ENCODE assay signal across 1 fruit fly cellular context in genomic region chrX:7935798-7936572, dm6.
TF ChIP-seq lines count a peak whose summit lies in the region.

Ubr3 (plus strand) TSS chrX:7935896.

TF ChIP-seq in whole organism, embryonic, 481 proteins besides CTCF, POLR2A, EP300 and RAD21 (continued from another document and continues in another):
- TF ChIP-seq pan (optimal IDR thresholded peaks at IDR 0.05; lab: Kevin White, UChicago) (no peak), pan (GFP tag; optimal IDR thresholded peaks at IDR 0.05 in 1 of 2, IDR thresholded peaks at IDR 0.05 in 1 of 2) (no peak), CG10654 (GFP tag; optimal IDR thresholded peaks at IDR 0.05; lab: Kevin White, UChicago) (no peak), CG2120 (GFP tag; optimal IDR thresholded peaks at IDR 0.05; lab: Kevin White, UChicago) (peak; percentile 20), ranshi (GFP tag; IDR thresholded peaks at IDR 0.05; lab: Robert Waterston, UW) (no peak), Dll (GFP tag; IDR thresholded peaks at IDR 0.05; lab: Robert Waterston, UW; ENCODE audit: partially characterized antibody) (peak; percentile 72; the same call in 3 of the 4 replicates), org-1 (GFP tag; optimal IDR thresholded peaks at IDR 0.05; lab: Kevin White, UChicago) (no peak), so (GFP tag; IDR thresholded peaks at IDR 0.05; lab: Robert Waterston, UW) (no peak), Nf-YB (GFP tag; optimal IDR thresholded peaks at IDR 0.05; lab: Kevin White, UChicago) (peak; percentile 30), CkIIα-i1 (GFP tag; IDR thresholded peaks at IDR 0.05; lab: Robert Waterston, UW) (no peak), Max (GFP tag; optimal IDR thresholded peaks at IDR 0.05; lab: Kevin White, UChicago) (no peak), danr (GFP tag; IDR thresholded peaks at IDR 0.05; lab: Robert Waterston, UW) (no peak), E2f2 (GFP tag; IDR thresholded peaks at IDR 0.05; lab: Robert Waterston, UW) (peak; percentile 17; the same call in 1 of the 2 replicates), ERR (GFP tag; optimal IDR thresholded peaks at IDR 0.05; lab: Kevin White, UChicago) (no peak), br (optimal IDR thresholded peaks at IDR 0.05; lab: Kevin White, UChicago) (no peak), CG1233 (GFP tag; optimal IDR thresholded peaks at IDR 0.05; lab: Kevin White, UChicago) (no peak), tin (GFP tag; optimal IDR thresholded peaks at IDR 0.05; lab: Kevin White, UChicago) (no peak), CG11093 (GFP tag; IDR thresholded peaks at IDR 0.05; lab: Robert Waterston, UW) (no peak), da (GFP tag; optimal IDR thresholded peaks at IDR 0.05; lab: Kevin White, UChicago) (no peak), CG17359 (tag; optimal IDR thresholded peaks at IDR 0.05; lab: Kevin White, UChicago) (no peak), ash1 (GFP tag; optimal IDR thresholded peaks at IDR 0.05; lab: Kevin White, UChicago) (no peak), CG6813 (GFP tag; optimal IDR thresholded peaks at IDR 0.05; lab: Kevin White, UChicago) (no peak), Ptx1 (GFP tag; IDR thresholded peaks at IDR 0.05; lab: Robert Waterston, UW) (no peak), cato (GFP tag; optimal IDR thresholded peaks at IDR 0.05; lab: Kevin White, UChicago; ENCODE audit: borderline replicate concordance) (no peak), Opbp (GFP tag; IDR thresholded peaks at IDR 0.05; lab: Robert Waterston, UW; ENCODE audit: partially characterized antibody) (peak; percentile 69; the same call in 2 of the 3 replicates), CG3847 (GFP tag; IDR thresholded peaks at IDR 0.05; lab: Robert Waterston, UW) (peak; percentile 32), zen2 (GFP tag; IDR thresholded peaks at IDR 0.05; lab: Robert Waterston, UW; ENCODE audit: partially characterized antibody) (no peak), sim (GFP tag; IDR thresholded peaks at IDR 0.05; lab: Robert Waterston, UW) (no peak), MBD-R2 (GFP tag; IDR thresholded peaks at IDR 0.05; lab: Robert Waterston, UW) (peak; percentile 48; the same call in 1 of the 2 replicates), lbe (GFP tag; optimal IDR thresholded peaks at IDR 0.05; lab: Kevin White, UChicago) (no peak), en (GFP tag; optimal IDR thresholded peaks at IDR 0.05; lab: Kevin White, UChicago) (no peak), CG6683 (GFP tag; optimal IDR thresholded peaks at IDR 0.05; lab: Kevin White, UChicago) (peak; percentile 29), CoRest (tag; optimal IDR thresholded peaks at IDR 0.05; lab: Kevin White, UChicago) (no peak), CG14667 (GFP tag; IDR thresholded peaks at IDR 0.05; lab: Robert Waterston, UW) (no peak), nom (GFP tag; optimal IDR thresholded peaks at IDR 0.05; lab: Kevin White, UChicago) (peak; percentile 32), z (GFP tag; IDR thresholded peaks at IDR 0.05; lab: Robert Waterston, UW) (no peak), twi (tag; optimal IDR thresholded peaks at IDR 0.05; lab: Kevin White, UChicago) (no peak), Usf (GFP tag; optimal IDR thresholded peaks at IDR 0.05; lab: Kevin White, UChicago) (no peak), kni (GFP tag; optimal IDR thresholded peaks at IDR 0.05; lab: Kevin White, UChicago) (no peak), cg (GFP tag; optimal IDR thresholded peaks at IDR 0.05; lab: Kevin White, UChicago) (peak; percentile 95), sens-2 (GFP tag; IDR thresholded peaks at IDR 0.05; lab: Robert Waterston, UW) (no peak), Ravus (GFP tag; IDR thresholded peaks at IDR 0.05; lab: Robert Waterston, UW) (no peak), CG17912 (GFP tag; optimal IDR thresholded peaks at IDR 0.05; lab: Kevin White, UChicago) (no peak), Atf6 (GFP tag; IDR thresholded peaks at IDR 0.05; lab: Robert Waterston, UW) (no peak), wor (GFP tag; IDR thresholded peaks at IDR 0.05; lab: Robert Waterston, UW) (no peak), CG10209 (GFP tag; optimal IDR thresholded peaks at IDR 0.05; lab: Kevin White, UChicago) (no peak), slp2 (GFP tag; optimal IDR thresholded peaks at IDR 0.05; lab: Kevin White, UChicago) (peak; percentile 3), h (optimal IDR thresholded peaks at IDR 0.05; lab: Kevin White, UChicago) (no peak), CG7839 (tag; optimal IDR thresholded peaks at IDR 0.05; lab: Kevin White, UChicago) (peak; percentile 5), NC2α (GFP tag; optimal IDR thresholded peaks at IDR 0.05; lab: Kevin White, UChicago) (no peak), her (GFP tag; optimal IDR thresholded peaks at IDR 0.05; lab: Kevin White, UChicago) (no peak), CG6175 (GFP tag; IDR thresholded peaks at IDR 0.05; lab: Robert Waterston, UW) (peak; percentile 90), CG8290 (GFP tag; optimal IDR thresholded peaks at IDR 0.05; lab: Kevin White, UChicago) (no peak), CG8290 (tag; optimal IDR thresholded peaks at IDR 0.05; lab: Kevin White, UChicago) (peak in 1 of 2 experiments; percentile 59), ab (GFP tag; optimal IDR thresholded peaks at IDR 0.05; lab: Kevin White, UChicago) (no peak), PHDP (tag; optimal IDR thresholded peaks at IDR 0.05; lab: Kevin White, UChicago) (no peak), crol (GFP tag; IDR thresholded peaks at IDR 0.05; lab: Robert Waterston, UW) (no peak), CG8924 (tag; optimal IDR thresholded peaks at IDR 0.05; lab: Kevin White, UChicago) (peak; percentile 19), ara (GFP tag; IDR thresholded peaks at IDR 0.05; lab: Robert Waterston, UW) (no peak), CG4360 (GFP tag; IDR thresholded peaks at IDR 0.05; lab: Robert Waterston, UW) (no peak), CG17385 (GFP tag; optimal IDR thresholded peaks at IDR 0.05; lab: Kevin White, UChicago) (no peak), Ssrp (tag; optimal IDR thresholded peaks at IDR 0.05; lab: Kevin White, UChicago) (no peak), Bgb (GFP tag; IDR thresholded peaks at IDR 0.05; lab: Robert Waterston, UW; ENCODE audit: partially characterized antibody) (peak; percentile 86), CG4854 (GFP tag; optimal IDR thresholded peaks at IDR 0.05; lab: Kevin White, UChicago) (no peak), vnd (GFP tag; IDR thresholded peaks at IDR 0.05; lab: Robert Waterston, UW; ENCODE audit: partially characterized antibody) (peak; percentile 73), CG4707 (GFP tag; optimal IDR thresholded peaks at IDR 0.05; lab: Kevin White, UChicago) (no peak), Xrp1 (GFP tag; IDR thresholded peaks at IDR 0.05; lab: Robert Waterston, UW) (no peak), pzg (GFP tag; optimal IDR thresholded peaks at IDR 0.05; lab: Kevin White, UChicago) (peak; percentile 87), CG34224 (GFP tag; IDR thresholded peaks at IDR 0.05; lab: Robert Waterston, UW; ENCODE audit: partially characterized antibody) (peak; percentile 66; the same call in 2 of the 3 replicates), CG4328 (GFP tag; optimal IDR thresholded peaks at IDR 0.05; lab: Kevin White, UChicago) (no peak), CrebB (tag; optimal IDR thresholded peaks at IDR 0.05; lab: Kevin White, UChicago) (no peak), Dref (GFP tag; IDR thresholded peaks at IDR 0.05; lab: Robert Waterston, UW) (peak; percentile 87), CG18764 (GFP tag; optimal IDR thresholded peaks at IDR 0.05; lab: Kevin White, UChicago) (no peak), C15 (GFP tag; IDR thresholded peaks at IDR 0.05; lab: Robert Waterston, UW) (no peak), Ets97D (GFP tag; optimal IDR thresholded peaks at IDR 0.05; lab: Kevin White, UChicago) (peak; percentile 92), CG14441 (GFP tag; IDR thresholded peaks at IDR 0.05; lab: Robert Waterston, UW) (no peak), CG12299 (tag; optimal IDR thresholded peaks at IDR 0.05; lab: Kevin White, UChicago) (peak; percentile 23), trem (tag; optimal IDR thresholded peaks at IDR 0.05; lab: Kevin White, UChicago) (peak; percentile 56), HmgD (GFP tag; optimal IDR thresholded peaks at IDR 0.05; lab: Kevin White, UChicago) (peak; percentile 51), CG11560 (tag; IDR thresholded peaks at IDR 0.05; lab: Robert Waterston, UW) (no peak), NFAT (GFP tag; IDR thresholded peaks at IDR 0.05; lab: Robert Waterston, UW) (0 out of 2 replicates have a peak, but pooled peaks have one; percentile 21), CG15011 (GFP tag; optimal IDR thresholded peaks at IDR 0.05; lab: Kevin White, UChicago) (no peak), CG5245 (GFP tag; optimal IDR thresholded peaks at IDR 0.05; lab: Kevin White, UChicago) (no peak), CG1603 (tag; optimal IDR thresholded peaks at IDR 0.05; lab: Kevin White, UChicago) (peak; percentile 71), CG11456 (GFP tag; IDR thresholded peaks at IDR 0.05; lab: Robert Waterston, UW) (no peak), CG4404 (GFP tag; IDR thresholded peaks at IDR 0.05; lab: Robert Waterston, UW) (no peak), Lhr (GFP tag; optimal IDR thresholded peaks at IDR 0.05; lab: Kevin White, UChicago) (no peak), mam (GFP tag; optimal IDR thresholded peaks at IDR 0.05; lab: Kevin White, UChicago) (peak; percentile 4), pita (GFP tag; optimal IDR thresholded peaks at IDR 0.05; lab: Kevin White, UChicago) (no peak), Hr3 (GFP tag; optimal IDR thresholded peaks at IDR 0.05; lab: Kevin White, UChicago) (no peak), sens (GFP tag; lab: Kevin White, UChicago) (peak; percentile 60), Lpt (GFP tag; optimal IDR thresholded peaks at IDR 0.05; lab: Kevin White, UChicago) (no peak), Abd-B (GFP tag; optimal IDR thresholded peaks at IDR 0.05; lab: Kevin White, UChicago) (peak; percentile 25), fru (optimal IDR thresholded peaks at IDR 0.05; lab: Kevin White, UChicago) (no peak), hb (GFP tag; IDR thresholded peaks at IDR 0.05; lab: Robert Waterston, UW; ENCODE audit: partially characterized antibody) (peak; percentile 76), Sry-δ (GFP tag; optimal IDR thresholded peaks at IDR 0.05; lab: Kevin White, UChicago) (peak; percentile 82), sr (GFP tag; IDR thresholded peaks at IDR 0.05; lab: Robert Waterston, UW) (no peak), dm (GFP tag; optimal IDR thresholded peaks at IDR 0.05; lab: Kevin White, UChicago) (peak; percentile 77), sob (GFP tag; IDR thresholded peaks at IDR 0.05; lab: Robert Waterston, UW) (no peak), dati (GFP tag; IDR thresholded peaks at IDR 0.05; lab: Robert Waterston, UW) (no peak), Sox100B (GFP tag; optimal IDR thresholded peaks at IDR 0.05; lab: Kevin White, UChicago) (no peak), shn (GFP tag; optimal IDR thresholded peaks at IDR 0.05; lab: Kevin White, UChicago) (peak; percentile 7), Hmx (GFP tag; optimal IDR thresholded peaks at IDR 0.05; lab: Kevin White, UChicago) (no peak), CG7271 (tag; optimal IDR thresholded peaks at IDR 0.05; lab: Kevin White, UChicago) (no peak), oc (tag; optimal IDR thresholded peaks at IDR 0.05; lab: Kevin White, UChicago) (no peak), corto (GFP tag; optimal IDR thresholded peaks at IDR 0.05; lab: Kevin White, UChicago) (no peak), BEAF-32 (GFP tag; optimal IDR thresholded peaks at IDR 0.05; lab: Kevin White, UChicago) (peak; percentile 87), ind (GFP tag; optimal IDR thresholded peaks at IDR 0.05; lab: Kevin White, UChicago) (no peak), CG2712 (tag; optimal IDR thresholded peaks at IDR 0.05; lab: Kevin White, UChicago) (peak; percentile 10), CG3838 (GFP tag; optimal IDR thresholded peaks at IDR 0.05; lab: Kevin White, UChicago) (no peak), Deaf1 (tag; optimal IDR thresholded peaks at IDR 0.05; lab: Kevin White, UChicago) (peak; percentile 69), Nf-YA (GFP tag; IDR thresholded peaks at IDR 0.05; lab: Robert Waterston, UW) (no peak), CG17829 (tag; optimal IDR thresholded peaks at IDR 0.05; lab: Kevin White, UChicago) (peak; percentile 28), dan (GFP tag; IDR thresholded peaks at IDR 0.05; lab: Robert Waterston, UW) (no peak), esg (GFP tag; conservative IDR thresholded peaks at IDR 0.05; lab: Robert Waterston, UW) (no peak), jumu (GFP tag; optimal IDR thresholded peaks at IDR 0.05; lab: Kevin White, UChicago) (no peak), tap (tag; optimal IDR thresholded peaks at IDR 0.05; lab: Kevin White, UChicago) (no peak), disco-r (GFP tag; optimal IDR thresholded peaks at IDR 0.05; lab: Kevin White, UChicago) (no peak), MESR4 (GFP tag; optimal IDR thresholded peaks at IDR 0.05; lab: Kevin White, UChicago) (peak; percentile 72), seq (GFP tag; IDR thresholded peaks at IDR 0.05; lab: Robert Waterston, UW) (no peak), Aef1 (GFP tag; IDR thresholded peaks at IDR 0.05; lab: Robert Waterston, UW) (no peak), fd3F (GFP tag; optimal IDR thresholded peaks at IDR 0.05; lab: Kevin White, UChicago) (no peak), HLH54F (GFP tag; optimal IDR thresholded peaks at IDR 0.05; lab: Kevin White, UChicago) (no peak), CG14050 (GFP tag; IDR thresholded peaks at IDR 0.05; lab: Robert Waterston, UW) (no peak), gcm2 (GFP tag; optimal IDR thresholded peaks at IDR 0.05; lab: Kevin White, UChicago) (no peak), BtbVII (GFP tag; optimal IDR thresholded peaks at IDR 0.05; lab: Kevin White, UChicago) (no peak), emc (GFP tag; optimal IDR thresholded peaks at IDR 0.05; lab: Kevin White, UChicago) (no peak), ac (GFP tag; optimal IDR thresholded peaks at IDR 0.05; lab: Kevin White, UChicago) (no peak), Vsx1 (GFP tag; optimal IDR thresholded peaks at IDR 0.05; lab: Kevin White, UChicago) (no peak), rib (GFP tag; IDR thresholded peaks at IDR 0.05; lab: Robert Waterston, UW) (no peak), al (GFP tag; IDR thresholded peaks at IDR 0.05; lab: Robert Waterston, UW) (0 out of 2 replicates have a peak, but pooled peaks have one; percentile 8), Chrac-16 (GFP tag; optimal IDR thresholded peaks at IDR 0.05; lab: Kevin White, UChicago) (no peak), CG12219 (GFP tag; optimal IDR thresholded peaks at IDR 0.05; lab: Kevin White, UChicago) (no peak), unpg (GFP tag; optimal IDR thresholded peaks at IDR 0.05; lab: Kevin White, UChicago) (no peak), Hsf (GFP tag; optimal IDR thresholded peaks at IDR 0.05; lab: Kevin White, UChicago) (no peak), lola (GFP tag; optimal IDR thresholded peaks at IDR 0.05; lab: Kevin White, UChicago) (no peak), CG8359 (GFP tag; optimal IDR thresholded peaks at IDR 0.05; lab: Kevin White, UChicago; ENCODE audit: borderline replicate concordance) (no peak), CG4820 (GFP tag; optimal IDR thresholded peaks at IDR 0.05; lab: Kevin White, UChicago) (no peak)
